Worm (Caenorhabditis elegans): ENCODE results near the gene fipr-11.

The fipr-11 gene

DNA sequence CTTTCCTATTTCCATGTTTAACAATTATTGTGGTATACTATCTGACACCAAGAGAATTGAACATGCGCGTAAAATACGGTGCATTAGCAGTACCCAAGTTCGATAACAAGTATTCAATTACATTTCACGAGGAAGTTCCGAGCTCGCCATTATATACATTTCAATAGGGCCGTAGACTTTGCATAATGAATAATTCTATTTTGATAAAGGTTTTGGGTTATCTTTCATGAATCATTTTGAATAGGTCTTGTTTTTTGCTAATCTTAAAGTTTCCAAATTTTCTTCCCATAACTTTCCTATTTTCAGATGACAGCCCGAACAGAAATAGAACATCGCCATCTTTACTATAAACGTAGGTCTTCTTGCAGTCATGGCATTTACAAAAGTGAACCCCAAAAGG, 20.2 kb upstream of the fipr-11 start, which contains the start of gene C50H2.13:
Gene C50H2.13 (plus strand): TSS at position 301 of the 400 bp plus-strand sequence.
- no peak for TF ChIP-seq che-1 (tag; optimal IDR thresholded peaks at IDR 0.05)

DNA sequence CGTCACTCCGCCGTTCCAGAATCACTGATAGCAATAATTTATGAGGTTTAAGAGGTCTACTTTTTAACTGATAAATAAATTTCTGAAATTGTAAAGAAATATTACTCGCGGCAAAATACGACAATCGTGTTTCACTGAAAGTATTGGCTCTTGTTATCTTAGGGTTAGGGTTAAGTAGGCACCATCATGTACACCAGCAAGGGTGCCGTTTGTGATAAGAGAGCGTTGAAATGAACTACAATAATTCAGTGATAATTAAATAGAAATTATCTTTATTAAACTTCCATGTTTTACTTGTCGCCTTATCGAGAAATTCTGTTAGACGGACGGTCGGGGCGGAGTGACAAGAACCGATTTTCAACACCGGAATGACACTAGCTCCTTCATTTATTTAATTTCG, 19.6 kb upstream of the fipr-11 start:
- TF ChIP-seq elt-2 (tag; optimal IDR thresholded peaks at IDR 0.05), result peak; percentile 87
- TF ChIP-seq che-1 (tag; optimal IDR thresholded peaks at IDR 0.05), result no peak

DNA sequence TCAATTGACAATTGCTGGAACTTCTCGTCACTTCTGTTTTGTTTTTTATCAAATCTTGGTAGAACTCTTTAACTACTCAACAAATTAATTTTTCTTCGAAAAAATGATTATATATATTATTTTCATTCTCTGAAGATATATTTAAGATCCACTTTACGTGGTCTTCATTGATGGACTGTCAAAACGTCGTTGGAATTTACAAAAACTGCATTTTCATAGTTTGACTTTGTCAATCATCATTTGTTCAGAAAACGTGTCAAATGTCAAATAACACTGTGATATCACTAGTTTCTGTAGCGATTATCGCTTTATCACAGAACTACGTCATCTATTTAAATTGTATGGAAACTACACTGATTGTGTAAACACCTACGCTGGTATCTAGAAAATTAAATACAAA, 18.4 kb upstream of the fipr-11 start:
- TF ChIP-seq elt-2 (tag; optimal IDR thresholded peaks at IDR 0.05), result peak; percentile 18
- TF ChIP-seq ceh-14 (tag; optimal IDR thresholded peaks at IDR 0.05), result no peak

DNA sequence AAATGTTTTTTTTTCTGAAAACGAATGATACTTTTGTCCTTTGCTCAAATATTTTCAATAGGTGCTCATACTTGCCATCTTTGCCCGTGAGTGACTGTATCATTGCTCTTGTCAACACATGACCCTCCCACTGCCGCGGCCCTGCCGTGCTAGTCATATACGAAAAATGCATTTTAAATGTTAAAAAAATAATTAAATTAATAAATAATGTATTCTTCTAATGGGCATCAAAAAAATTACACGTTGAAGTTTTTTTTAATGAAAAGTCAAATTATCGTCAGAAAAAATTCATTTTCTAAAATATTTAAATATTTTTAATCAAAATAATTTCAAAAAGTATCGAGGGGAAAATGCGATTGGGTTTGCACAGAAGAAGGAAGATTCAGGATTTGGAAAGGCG, 16.5 kb upstream of the fipr-11 start, which contains the start of gene C50H2.7:
Gene C50H2.7 (plus strand): TSS at position 301 of the 400 bp plus-strand sequence.
- no peak for TF ChIP-seq nfya-1 (tag; optimal IDR thresholded peaks at IDR 0.05)
- no peak for TF ChIP-seq dmd-4 (tag; optimal IDR thresholded peaks at IDR 0.05; ENCODE audit: borderline replicate concordance)
- TF ChIP-seq ahr-1 (tag; optimal IDR thresholded peaks at IDR 0.05), result no peak
- no peak for TF ChIP-seq T23F11.4 (GFP tag; optimal IDR thresholded peaks at IDR 0.05)
- no peak for TF ChIP-seq pros-1 (tag; optimal IDR thresholded peaks at IDR 0.05)
- TF ChIP-seq ttx-3 (tag; optimal IDR thresholded peaks at IDR 0.05), result no peak
- no peak for TF ChIP-seq ceh-48 (tag; optimal IDR thresholded peaks at IDR 0.05)
- TF ChIP-seq pqm-1 (tag; optimal IDR thresholded peaks at IDR 0.05), result no peak
- no peak for TF ChIP-seq lin-11 (tag; optimal IDR thresholded peaks at IDR 0.05)
- no peak for TF ChIP-seq ceh-2 (tag; optimal IDR thresholded peaks at IDR 0.05)
- no peak for TF ChIP-seq hlh-15 (tag; optimal IDR thresholded peaks at IDR 0.05)
- TF ChIP-seq nhr-232 (tag; optimal IDR thresholded peaks at IDR 0.05), result no peak
- TF ChIP-seq ceh-9 (tag; optimal IDR thresholded peaks at IDR 0.05), result no peak
- no peak for TF ChIP-seq eyg-1 (tag; optimal IDR thresholded peaks at IDR 0.05)
- no peak for TF ChIP-seq ceh-22 (tag; optimal IDR thresholded peaks at IDR 0.05)
- TF ChIP-seq hlh-8 (tag; optimal IDR thresholded peaks at IDR 0.05), result no peak
- no peak for TF ChIP-seq F13H6.1 (tag; optimal IDR thresholded peaks at IDR 0.05)
- no peak for TF ChIP-seq ets-4 (tag; optimal IDR thresholded peaks at IDR 0.05)

DNA sequence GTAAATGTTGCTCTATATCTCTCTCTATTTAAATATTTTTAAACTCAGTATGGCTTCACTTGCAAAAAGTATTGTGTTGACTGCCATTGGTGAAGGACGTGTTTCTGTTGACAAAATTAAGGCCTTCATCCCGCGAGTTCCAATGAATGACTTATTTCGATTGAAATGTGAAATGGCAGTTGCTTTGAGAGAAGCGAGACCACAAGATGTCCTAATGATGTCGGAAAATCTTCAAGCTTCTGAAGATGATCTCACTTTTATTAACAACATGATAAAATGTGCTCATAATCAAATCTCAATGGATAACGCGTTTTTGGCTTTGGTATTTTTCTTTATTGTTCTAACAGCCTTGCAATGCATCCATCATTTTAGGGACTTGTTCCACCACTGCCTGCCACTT, 15.3 kb upstream of the fipr-11 start, which contains the start of gene ceh-75:
Gene ceh-75 (plus strand): TSS at position 50 of the 400 bp plus-strand sequence.
- TF ChIP-seq fkh-6 (tag; optimal IDR thresholded peaks at IDR 0.05) (no peak), hlh-30 (tag; optimal IDR thresholded peaks at IDR 0.05; ENCODE audit: insufficient read depth) (no peak), K02D7.2 (tag; optimal IDR thresholded peaks at IDR 0.05) (no peak), ceh-9 (tag; optimal IDR thresholded peaks at IDR 0.05) (no peak), unc-86 (tag; optimal IDR thresholded peaks at IDR 0.05) (no peak)

DNA sequence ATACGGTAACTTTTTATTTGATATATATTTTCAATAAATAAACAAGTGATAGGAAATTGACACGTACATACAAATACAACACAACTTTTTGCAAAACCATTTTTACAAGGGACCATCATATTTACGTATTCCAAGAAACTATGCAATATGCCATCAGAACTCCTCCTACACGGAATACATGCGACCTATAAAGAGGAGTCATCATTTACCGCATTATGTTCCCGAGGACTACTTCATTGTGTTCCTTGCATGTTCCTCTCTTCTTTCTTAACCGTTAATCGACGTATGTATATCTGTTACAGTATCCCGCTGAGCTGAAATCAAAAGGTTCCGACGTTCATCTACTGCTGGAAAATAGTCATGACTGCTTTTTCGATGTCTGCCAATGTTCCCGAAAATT, 12.4 kb upstream of the fipr-11 start, which contains the start of gene C50H2.5:
Gene C50H2.5 (plus strand): TSS at position 301 of the 400 bp plus-strand sequence.
- no peak for TF ChIP-seq ceh-6 (GFP tag; optimal IDR thresholded peaks at IDR 0.05)
- no peak for TF ChIP-seq pqm-1 (tag; optimal IDR thresholded peaks at IDR 0.05)
- TF ChIP-seq hlh-8 (tag; optimal IDR thresholded peaks at IDR 0.05), result no peak
- no peak for TF ChIP-seq K09A11.1 (tag; optimal IDR thresholded peaks at IDR 0.05; ENCODE audit: insufficient read depth)
- no peak for TF ChIP-seq ceh-24 (tag; optimal IDR thresholded peaks at IDR 0.05)
- no peak for TF ChIP-seq unc-86 (tag; optimal IDR thresholded peaks at IDR 0.05)
- no peak for TF ChIP-seq pha-2 (tag; optimal IDR thresholded peaks at IDR 0.05)
- TF ChIP-seq ceh-45 (GFP tag; IDR thresholded peaks at IDR 0.05), result no peak
- no peak for TF ChIP-seq pha-4 (tag; optimal IDR thresholded peaks at IDR 0.05)
- TF ChIP-seq eyg-1 (tag; optimal IDR thresholded peaks at IDR 0.05), result no peak
- TF ChIP-seq dmd-4 (tag; optimal IDR thresholded peaks at IDR 0.05; ENCODE audit: borderline replicate concordance), result no peak
- no peak for TF ChIP-seq gmeb-2 (tag; optimal IDR thresholded peaks at IDR 0.05)
- no peak for TF ChIP-seq syd-9 (tag; optimal IDR thresholded peaks at IDR 0.05)

All from whole organism, late embryonic.